Worm (Caenorhabditis elegans) whole organism, L4 larva: ENCODE results near the gene C02G6.2.

Experiments
- F37D6.2 ChIP-seq: sonication (generic microtip); optimal IDR thresholded peaks from 2 replicates; lab custom pipeline; 2016; ENCODE audit warnings: mild to moderate bottlenecking, missing genetic modification characterization, missing compliant biosample characterization
- F44E2.7 ChIP-seq: fragments of 200-800 bp; sonication (Bioruptor generic); IDR thresholded peaks from 2 replicates; pipeline ENCODE4 v2.1.2; 2022; ENCODE audit warnings: missing genetic modification characterization, missing compliant biosample characterization
- R02D3.7 ChIP-seq: fragments of 150-350 bp; sonication (generic microtip); optimal IDR thresholded peaks from 3 replicates; lab custom pipeline; 2014; ENCODE audit warnings: missing biosample characterization, missing genetic modification characterization
- Y48G9A.11 ChIP-seq: fragments of 200-800 bp; sonication (Bioruptor generic); IDR thresholded peaks from 2 replicates; pipeline ENCODE4 v1.3.6; 2022; ENCODE audit warnings: missing genetic modification reagents, missing genetic modification characterization, missing compliant biosample characterization
- Y5F2A.4 ChIP-seq: fragments of 200-800 bp; sonication (Bioruptor generic); optimal IDR thresholded peaks from 2 replicates; lab custom pipeline; 2018; ENCODE audit warnings: mild to moderate bottlenecking, missing genetic modification characterization, missing compliant biosample characterization
- ZK337.2 ChIP-seq: fragments of 200-800 bp; sonication (Bioruptor generic); IDR thresholded peaks from 2 replicates; pipeline ENCODE4 v1.3.6; 2022; ENCODE audit warnings: missing genetic modification reagents, missing genetic modification characterization, missing compliant biosample characterization
- aha-1 ChIP-seq: fragments of 150-350 bp; peaks from one replicate; lab custom pipeline; 2014; ENCODE audit warnings: missing biosample characterization, missing genetic modification characterization
- attf-4 ChIP-seq: sonication (generic microtip); optimal IDR thresholded peaks from 3 replicates; lab custom pipeline; 2017; ENCODE audit warnings: missing biosample characterization, missing genetic modification characterization
- ceh-62 ChIP-seq: sonication (generic microtip); optimal IDR thresholded peaks from 2 replicates; lab custom pipeline; 2017; ENCODE audit warnings: missing biosample characterization, missing genetic modification characterization
- ces-1 ChIP-seq: fragments of 150-350 bp; sonication (generic microtip); optimal IDR thresholded peaks from 4 replicates; lab custom pipeline; 2014; ENCODE audit warnings: missing biosample characterization, missing genetic modification reagents, missing genetic modification characterization
- cey-2 ChIP-seq: sonication (generic microtip); optimal IDR thresholded peaks from 3 replicates; lab custom pipeline; 2017; ENCODE audit warnings: missing genetic modification characterization, mild to moderate bottlenecking, missing compliant biosample characterization, antibody characterized with exemption, borderline replicate concordance; ENCODE audit not compliant: insufficient read depth
- daf-19 ChIP-seq: fragments of 200-800 bp; sonication (Bioruptor generic); conservative IDR thresholded peaks from 2 replicates; pipeline ENCODE4 v1.3.6; 2022; ENCODE audit warnings: missing genetic modification characterization, missing compliant biosample characterization
- dmd-6 ChIP-seq: fragments of 200-800 bp; sonication (Bioruptor generic); IDR thresholded peaks from 2 replicates; pipeline ENCODE4 v1.3.6; 2022; ENCODE audit warnings: missing genetic modification reagents, missing genetic modification characterization, missing compliant biosample characterization
- dmd-8 ChIP-seq: fragments of 200-800 bp; sonication (Bioruptor generic); IDR thresholded peaks from 2 replicates; pipeline ENCODE4 v1.3.6; 2022; ENCODE audit warnings: missing genetic modification characterization, missing compliant biosample characterization
- dpl-1 ChIP-seq: fragments of 150-350 bp; optimal IDR thresholded peaks from 2 replicates; lab custom pipeline; 2014; ENCODE audit warnings: missing biosample characterization, missing genetic modification reagents, missing genetic modification characterization
- duxl-1 ChIP-seq: sonication (generic microtip); optimal IDR thresholded peaks from 2 replicates; lab custom pipeline; 2016; ENCODE audit warnings: mild to moderate bottlenecking, missing genetic modification characterization, moderate library complexity, missing compliant biosample characterization; ENCODE audit not compliant: poor library complexity
- dve-1 ChIP-seq: sonication (generic microtip); optimal IDR thresholded peaks from 2 replicates; lab custom pipeline; 2017; ENCODE audit warnings: antibody characterized with exemption, mild to moderate bottlenecking, missing genetic modification characterization, missing compliant biosample characterization; ENCODE audit not compliant: insufficient read depth
- fos-1 ChIP-seq: fragments of 150-350 bp; optimal IDR thresholded peaks from 2 replicates; lab custom pipeline; 2014; ENCODE audit warnings: missing biosample characterization, missing genetic modification characterization
- gei-8 ChIP-seq: fragments of 200-800 bp; sonication (Bioruptor generic); optimal IDR thresholded peaks from 2 replicates; lab custom pipeline; 2018; ENCODE audit warnings: mild to moderate bottlenecking, missing genetic modification characterization, missing compliant biosample characterization
- hif-1 ChIP-seq, 2 experiments: sonication (generic microtip); optimal IDR thresholded peaks; 2 replicates each; lab custom pipeline; 2016 to 2017; ENCODE audit warnings: missing compliant biosample characterization in 2 of 2, missing genetic modification characterization in 2 of 2, missing genetic modification reagents in 2 of 2, missing genotype in 2 of 2, mild to moderate bottlenecking in 1 of 2
- lin-15B ChIP-seq: fragments of 150-350 bp; sonication (generic microtip); optimal IDR thresholded peaks from 3 replicates; lab custom pipeline; 2014; ENCODE audit warnings: missing biosample characterization, missing genetic modification characterization
- lin-29 ChIP-seq: fragments of 200-800 bp; sonication (Bioruptor generic); IDR thresholded peaks from 2 replicates; pipeline ENCODE4 v1.3.6; 2022; ENCODE audit warnings: missing genetic modification reagents, missing genetic modification characterization, missing compliant biosample characterization
- lir-3 ChIP-seq: sonication (generic microtip); optimal IDR thresholded peaks from 2 replicates; lab custom pipeline; 2016; ENCODE audit warnings: mild to moderate bottlenecking, missing genetic modification characterization, missing compliant biosample characterization
- lsy-2 ChIP-seq, 2 experiments: fragments of 150-350 bp in 1 of 2; sonication (generic microtip) in 1 of 2; optimal IDR thresholded peaks; 2 replicates each; lab custom pipeline; 2014 to 2017; ENCODE audit warnings: missing biosample characterization in 2 of 2, missing genetic modification characterization in 2 of 2
- mdl-1 ChIP-seq, 2 experiments: fragments of 150-350 bp in 1 of 2; sonication (generic microtip) in 1 of 2; optimal IDR thresholded peaks; 2 replicates each; lab custom pipeline; 2014 to 2017; ENCODE audit warnings: missing biosample characterization in 2 of 2, missing genetic modification characterization in 2 of 2
- nhr-237 ChIP-seq: sonication (generic microtip); optimal IDR thresholded peaks from 2 replicates; lab custom pipeline; 2017; ENCODE audit warnings: missing biosample characterization, missing genetic modification characterization
- nhr-41 ChIP-seq: fragments of 200-800 bp; sonication (Bioruptor generic); IDR thresholded peaks from 2 replicates; pipeline ENCODE4 v1.3.6; 2022; ENCODE audit warnings: missing genetic modification reagents, missing genetic modification characterization, missing compliant biosample characterization
- nhr-77 ChIP-seq: fragments of 150-350 bp; optimal IDR thresholded peaks from 2 replicates; lab custom pipeline; 2014; ENCODE audit warnings: missing biosample characterization, missing genetic modification characterization
- saeg-2 ChIP-seq: fragments of 200-800 bp; sonication (Bioruptor generic); IDR thresholded peaks from 2 replicates; pipeline ENCODE4 v1.3.6; 2022; ENCODE audit warnings: missing genetic modification reagents, missing genetic modification characterization, missing compliant biosample characterization
- skn-1 ChIP-seq: fragments of 150-350 bp; optimal IDR thresholded peaks from 2 replicates; lab custom pipeline; 2014; ENCODE audit warnings: missing biosample characterization, missing genetic modification characterization
- spr-3 ChIP-seq: fragments of 200-800 bp; sonication (Bioruptor generic); optimal IDR thresholded peaks from 2 replicates; lab custom pipeline; 2018; ENCODE audit warnings: mild to moderate bottlenecking, missing genetic modification characterization, missing compliant biosample characterization
- tag-97 ChIP-seq: fragments of 200-800 bp; sonication (Bioruptor generic); IDR thresholded peaks from 2 replicates; pipeline ENCODE4 v1.3.6; 2022; ENCODE audit warnings: missing genetic modification characterization, missing compliant biosample characterization
- tra-1 ChIP-seq: fragments of 200-800 bp; sonication (Bioruptor generic); IDR thresholded peaks from 2 replicates; pipeline ENCODE4 v1.3.6; 2022; ENCODE audit warnings: missing genetic modification reagents, missing genetic modification characterization, missing compliant biosample characterization
- unc-39 ChIP-seq: sonication (generic microtip); optimal IDR thresholded peaks from 2 replicates; lab custom pipeline; 2017; ENCODE audit warnings: missing biosample characterization, missing genetic modification characterization
- unc-62 ChIP-seq, 3 experiments: fragments of 150-350 bp in 1 of 3; sonication (generic microtip); optimal IDR thresholded peaks in 2 of 3; peaks in 1 of 3; 1 replicate in 1 of 3; 2 replicates in 2 of 3; lab custom pipeline; 2014 to 2017; ENCODE audit warnings: missing biosample characterization in 3 of 3, missing genetic modification characterization in 3 of 3, missing genetic modification reagents in 3 of 3, missing genotype in 1 of 3
- zfp-3 ChIP-seq: fragments of 200-800 bp; sonication (Bioruptor generic); conservative IDR thresholded peaks from 2 replicates; pipeline ENCODE4 v1.3.6; 2022; ENCODE audit warnings: missing genetic modification reagents, missing genetic modification characterization, missing compliant biosample characterization
- ztf-7 ChIP-seq: fragments of 150-350 bp; optimal IDR thresholded peaks from 2 replicates; lab custom pipeline; 2014; ENCODE audit warnings: missing biosample characterization, missing genetic modification characterization

The C02G6.2 gene

DNA sequence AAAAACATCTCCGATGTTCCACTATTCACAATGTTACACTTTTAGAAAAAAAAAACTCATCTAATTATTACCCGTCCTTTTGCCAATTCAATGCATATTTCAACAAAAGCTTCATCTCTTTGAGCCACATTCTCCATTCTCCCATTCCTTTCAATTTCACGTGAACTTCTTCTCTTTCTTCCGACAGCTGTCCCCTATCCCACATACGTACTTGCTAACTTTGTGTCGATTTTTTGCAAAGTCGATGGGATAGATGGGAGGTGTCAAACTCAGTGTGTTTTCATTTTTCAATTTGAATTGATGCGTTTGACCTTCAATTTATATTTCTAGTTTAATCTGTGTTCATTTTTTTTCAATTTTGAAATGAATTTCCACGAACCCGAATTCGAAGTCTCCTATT lies 19.3 kb downstream of the C02G6.2 start:
- TF ChIP-seq aha-1 (tag; lab: Kevin White, UChicago): peak; percentile 90
- TF ChIP-seq unc-62 (GFP tag; optimal IDR thresholded peaks at IDR 0.05 in 1 of 2; lab: Kevin White, UChicago): peak in 1 of 2 experiments; percentile 17
- TF ChIP-seq unc-62 (tag; optimal IDR thresholded peaks at IDR 0.05; lab: Kevin White, UChicago): no peak
- TF ChIP-seq duxl-1 (tag; lab: Kevin White, UChicago): no peak
- TF ChIP-seq lir-3 (tag; lab: Kevin White, UChicago): no peak
- no peak for TF ChIP-seq Y48G9A.11 (GFP tag; lab: Robert Waterston, UW)

DNA sequence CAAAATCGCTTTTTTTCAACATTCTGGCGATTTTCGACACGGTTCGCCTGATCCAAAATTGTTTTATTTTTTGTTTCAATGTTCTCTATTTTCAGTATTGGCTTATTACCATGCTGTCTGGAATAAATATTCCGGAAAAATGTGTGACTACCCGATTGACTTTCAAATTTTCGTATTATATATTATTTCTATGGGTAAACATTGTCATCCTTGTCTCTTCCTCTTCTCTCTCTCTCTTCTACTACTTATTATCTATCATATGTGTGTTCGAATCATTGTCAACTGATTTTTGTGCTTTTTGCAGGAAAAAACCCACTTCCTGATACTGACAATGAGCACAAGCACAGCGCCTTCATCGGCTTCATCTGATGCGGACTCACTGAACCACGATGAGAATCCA lies 21.2 kb downstream of the C02G6.2 start, which contains the start of gene C04E6.7:
C04E6.7 (plus strand) TSS at position 301 of the 400 bp plus-strand sequence.
- TF ChIP-seq lin-15B (tag; lab: Kevin White, UChicago) (no peak), lsy-2 (tag; optimal IDR thresholded peaks at IDR 0.05; lab: Kevin White, UChicago) (no peak), nhr-41 (GFP tag; lab: Robert Waterston, UW) (no peak), F44E2.7 (GFP tag; lab: Robert Waterston, UW) (no peak), saeg-2 (GFP tag; lab: Robert Waterston, UW) (no peak), attf-4 (tag; lab: Kevin White, UChicago) (no peak), unc-39 (no peak)

DNA sequence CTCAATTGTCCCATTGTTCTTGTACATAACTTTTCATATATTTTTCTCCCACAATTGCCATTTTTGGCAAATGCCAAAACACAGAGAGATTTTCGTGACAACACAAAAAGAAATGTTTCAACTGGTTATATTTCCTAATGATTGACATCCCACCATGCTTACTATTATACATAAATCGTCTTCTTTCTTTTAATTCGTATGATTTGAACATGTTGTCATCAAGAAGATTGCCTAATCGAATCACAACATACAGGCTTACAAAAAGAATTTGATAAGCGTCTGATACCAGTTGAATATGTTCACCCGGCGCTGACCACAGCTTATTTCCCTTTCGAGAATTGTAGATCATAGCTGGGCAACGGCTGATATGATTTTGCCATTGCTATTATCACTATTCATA lies 23.2 kb downstream of the C02G6.2 start, which contains the start of gene grd-9:
grd-9 (plus strand) TSS at position 301 of the 400 bp plus-strand sequence.
- TF ChIP-seq tag-97 (GFP tag; lab: Robert Waterston, UW): no peak
- TF ChIP-seq spr-3 (GFP tag; lab: Kevin White, UChicago): no peak
- no peak for TF ChIP-seq dve-1
- TF ChIP-seq dpl-1 (GFP tag; lab: Kevin White, UChicago): no peak
- no peak for TF ChIP-seq hif-1 (tag; optimal IDR thresholded peaks at IDR 0.05; lab: Kevin White, UChicago)
- no peak for TF ChIP-seq dmd-6
- no peak for TF ChIP-seq dmd-8 (GFP tag; lab: Robert Waterston, UW)
- TF ChIP-seq tra-1: no peak
- no peak for TF ChIP-seq gei-8
- no peak for TF ChIP-seq ztf-7 (tag; lab: Kevin White, UChicago)
- TF ChIP-seq F37D6.2 (tag; lab: Kevin White, UChicago): no peak
- no peak for TF ChIP-seq ceh-62 (tag; lab: Kevin White, UChicago)
- TF ChIP-seq lin-29 (GFP tag; lab: Robert Waterston, UW): no peak
- no peak for TF ChIP-seq mdl-1 (tag; optimal IDR thresholded peaks at IDR 0.05; lab: Kevin White, UChicago)

DNA sequence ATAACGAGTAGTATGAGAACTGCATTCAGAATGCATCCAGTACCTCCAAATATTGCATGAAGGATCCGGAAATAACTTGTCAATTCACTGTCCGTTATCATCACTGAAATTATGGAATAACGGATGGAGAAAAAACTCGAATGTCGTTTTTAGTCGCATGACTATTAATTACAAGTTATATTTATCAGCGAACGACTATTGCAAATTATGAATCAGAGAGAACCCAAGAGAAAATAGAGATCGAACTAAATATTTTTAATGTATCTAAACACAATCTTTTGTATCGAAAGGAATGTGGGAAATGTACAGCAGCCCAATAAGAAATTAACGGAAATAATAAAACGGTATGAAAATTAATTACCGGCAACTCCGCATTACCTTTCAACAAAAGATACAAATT lies 28.1 kb downstream of the C02G6.2 start, which contains the start of gene srd-16:
srd-16 (minus strand) TSS at position 101 of the 400 bp plus-strand sequence.
- no peak for TF ChIP-seq nhr-237
- no peak for TF ChIP-seq skn-1 (tag; lab: Kevin White, UChicago)
- no peak for TF ChIP-seq ZK337.2
- TF ChIP-seq cey-2 (tag; lab: Kevin White, UChicago): no peak
- no peak for TF ChIP-seq saeg-2 (GFP tag; lab: Robert Waterston, UW)
- no peak for TF ChIP-seq dmd-6
- TF ChIP-seq lin-29 (GFP tag; lab: Robert Waterston, UW): no peak
- TF ChIP-seq Y5F2A.4 (GFP tag; lab: Kevin White, UChicago): no peak
- TF ChIP-seq fos-1 (tag; lab: Kevin White, UChicago): no peak
- TF ChIP-seq ces-1 (GFP tag; lab: Kevin White, UChicago): no peak
- no peak for TF ChIP-seq zfp-3 (GFP tag; lab: Robert Waterston, UW)
- no peak for TF ChIP-seq aha-1 (tag; lab: Kevin White, UChicago)
- TF ChIP-seq daf-19 (GFP tag; lab: Robert Waterston, UW): no peak
- no peak for TF ChIP-seq nhr-77
- no peak for TF ChIP-seq R02D3.7 (tag; lab: Kevin White, UChicago)
